Fruit fly (Drosophila melanogaster) whole organism, embryonic: Measurements from ENCODE around the gene Cpr64Ad.

Experiments
- Aef1 ChIP-seq: fragments of 200-800 bp; sonication (Bioruptor generic); IDR thresholded peaks from 3 replicates; pipeline ENCODE4 v1.3.6; 2022; ENCODE audit warnings: missing biosample characterization, missing genetic modification characterization
- BtbVII ChIP-seq: fragments of 200-800 bp; sonication (Bioruptor generic); optimal IDR thresholded peaks from 3 replicates; lab custom pipeline; 2017; ENCODE audit warnings: missing biosample characterization, mild to moderate bottlenecking, missing genetic modification characterization
- CG10543 ChIP-seq: fragments of 200-800 bp; sonication (Bioruptor generic); optimal IDR thresholded peaks from 3 replicates; lab custom pipeline; 2017; ENCODE audit warnings: missing biosample characterization, mild to moderate bottlenecking, missing genetic modification characterization, moderate library complexity
- CG11560 ChIP-seq: fragments of 200-800 bp; sonication (Bioruptor generic); IDR thresholded peaks from 3 replicates; pipeline ENCODE4 v1.3.6; 2022; ENCODE audit warnings: missing biosample characterization, missing genetic modification characterization
- CG11695 ChIP-seq: fragments of 200-800 bp; sonication (Bioruptor generic); IDR thresholded peaks from 3 replicates; pipeline ENCODE4 v1.3.6; 2022; ENCODE audit warnings: missing biosample characterization, missing genetic modification characterization
- CG12155 ChIP-seq: fragments of 200-800 bp; sonication (Bioruptor generic); optimal IDR thresholded peaks from 3 replicates; lab custom pipeline; 2016; ENCODE audit warnings: missing biosample characterization, missing genetic modification characterization
- CG12219 ChIP-seq: fragments of 200-800 bp; sonication (Bioruptor generic); optimal IDR thresholded peaks from 3 replicates; lab custom pipeline; 2018; ENCODE audit warnings: missing biosample characterization, mild to moderate bottlenecking, missing genetic modification characterization
- CG12391 ChIP-seq: fragments of 200-800 bp; sonication (Bioruptor generic); optimal IDR thresholded peaks from 3 replicates; lab custom pipeline; 2018; ENCODE audit warnings: missing biosample characterization, mild to moderate bottlenecking, missing genetic modification characterization, moderate library complexity
- CG13123 ChIP-seq: fragments of 200-800 bp; sonication (Bioruptor generic); optimal IDR thresholded peaks from 2 replicates; lab custom pipeline; 2016; ENCODE audit warnings: missing biosample characterization, missing genetic modification characterization
- CG13287 ChIP-seq: fragments of 200-800 bp; sonication (Bioruptor generic); IDR thresholded peaks from 2 replicates; pipeline ENCODE4 v1.3.6; 2022; ENCODE audit warnings: missing biosample characterization, missing genetic modification characterization; ENCODE audit not compliant: partially characterized antibody
- CG14441 ChIP-seq: fragments of 200-800 bp; sonication (Bioruptor generic); IDR thresholded peaks from 2 replicates; pipeline ENCODE4 v1.3.6; 2022; ENCODE audit warnings: missing biosample characterization, missing genetic modification characterization
- CG1792 ChIP-seq: fragments of 200-800 bp; sonication (Bioruptor generic); optimal IDR thresholded peaks from 2 replicates; lab custom pipeline; 2016; ENCODE audit warnings: missing biosample characterization, missing genetic modification characterization
- CG18476 ChIP-seq: fragments of 200-800 bp; sonication (Bioruptor generic); optimal IDR thresholded peaks from 2 replicates; lab custom pipeline; 2016; ENCODE audit warnings: missing biosample characterization, mild to moderate bottlenecking, missing genetic modification characterization
- CG18619 ChIP-seq: fragments of 200-800 bp; sonication (Bioruptor generic); optimal IDR thresholded peaks from 3 replicates; lab custom pipeline; 2017; ENCODE audit warnings: missing biosample characterization, mild to moderate bottlenecking, missing genetic modification characterization
- CG42726 ChIP-seq: fragments of 200-800 bp; sonication (Bioruptor generic); IDR thresholded peaks from 2 replicates; pipeline ENCODE4 v1.3.6; 2022; ENCODE audit warnings: missing biosample characterization, missing genetic modification characterization; ENCODE audit not compliant: partially characterized antibody
- Drgx ChIP-seq: fragments of 200-800 bp; sonication (Bioruptor generic); IDR thresholded peaks from 2 replicates; pipeline ENCODE4 v1.3.6; 2022; ENCODE audit warnings: missing biosample characterization, missing genetic modification characterization
- E2f1 ChIP-seq: fragments of 200-800 bp; sonication (Bioruptor generic); IDR thresholded peaks from 2 replicates; pipeline ENCODE4 v1.3.6; 2022; ENCODE audit warnings: missing biosample characterization, missing genetic modification characterization
- Ets65A ChIP-seq: fragments of 200-800 bp; sonication (Bioruptor generic); peaks from one replicate; lab custom pipeline; 2016; ENCODE audit warnings: missing biosample characterization, missing genetic modification characterization
- Fer2 ChIP-seq: fragments of 200-800 bp; sonication (Bioruptor generic); optimal IDR thresholded peaks from 2 replicates; lab custom pipeline; 2018; ENCODE audit warnings: missing biosample characterization, mild to moderate bottlenecking, missing genetic modification characterization, moderate library complexity
- Gug ChIP-seq: fragments of 200-800 bp; sonication (Bioruptor generic); IDR thresholded peaks from 4 replicates; pipeline ENCODE4 v1.3.6; 2022; ENCODE audit warnings: missing biosample characterization, missing genetic modification characterization
- HmgD ChIP-seq: fragments of 200-800 bp; sonication (Bioruptor generic); optimal IDR thresholded peaks from 3 replicates; lab custom pipeline; 2016; ENCODE audit warnings: missing biosample characterization, missing genetic modification characterization
- Hr3 ChIP-seq: fragments of 200-800 bp; sonication (Bioruptor generic); optimal IDR thresholded peaks from 3 replicates; lab custom pipeline; 2016; ENCODE audit warnings: missing biosample characterization, missing genetic modification characterization
- MBD-R2 ChIP-seq: fragments of 200-800 bp; sonication (Bioruptor generic); IDR thresholded peaks from 2 replicates; pipeline ENCODE4 v1.3.6; 2022; ENCODE audit warnings: missing biosample characterization, missing genetic modification characterization
- Mad ChIP-seq: fragments of 200-800 bp; sonication (Bioruptor generic); optimal IDR thresholded peaks from 2 replicates; lab custom pipeline; 2016; ENCODE audit warnings: missing biosample characterization, missing genetic modification characterization
- NfI ChIP-seq: fragments of 200-800 bp; sonication (Bioruptor generic); optimal IDR thresholded peaks from 3 replicates; lab custom pipeline; 2018; ENCODE audit warnings: missing biosample characterization, mild to moderate bottlenecking, missing genetic modification characterization, moderate library complexity
- Pdp1 ChIP-seq, 2 experiments: fragments of 200-800 bp; sonication (Bioruptor generic); optimal IDR thresholded peaks; 3 replicates each; lab custom pipeline; 2016; ENCODE audit warnings: missing biosample characterization in 2 of 2, missing genetic modification characterization in 2 of 2, mild to moderate bottlenecking in 1 of 2, moderate library complexity in 1 of 2
- Ptx1 ChIP-seq: fragments of 200-800 bp; sonication (Bioruptor generic); IDR thresholded peaks from 2 replicates; pipeline ENCODE4 v1.3.6; 2022; ENCODE audit warnings: missing biosample characterization, missing genetic modification characterization
- Rfx ChIP-seq: fragments of 200-800 bp; sonication (Bioruptor generic); IDR thresholded peaks from 2 replicates; pipeline ENCODE4 v1.3.6; 2022; ENCODE audit warnings: missing biosample characterization, missing genetic modification characterization
- Spps ChIP-seq: fragments of 200-800 bp; sonication (Bioruptor generic); optimal IDR thresholded peaks from 2 replicates; lab custom pipeline; 2018; ENCODE audit warnings: missing biosample characterization, mild to moderate bottlenecking, missing genetic modification characterization
- ase ChIP-seq: fragments of 200-800 bp; sonication (Bioruptor generic); IDR thresholded peaks from 3 replicates; pipeline ENCODE4 v1.3.6; 2022; ENCODE audit warnings: missing biosample characterization, missing genetic modification characterization
- bab2 ChIP-seq: fragments of 200-800 bp; sonication (Bioruptor generic); optimal IDR thresholded peaks from 2 replicates; lab custom pipeline; 2016; ENCODE audit warnings: missing biosample characterization, missing genetic modification characterization
- bigmax ChIP-seq: fragments of 200-800 bp; sonication (Bioruptor generic); optimal IDR thresholded peaks from 2 replicates; lab custom pipeline; 2018; ENCODE audit warnings: missing biosample characterization, mild to moderate bottlenecking, missing genetic modification characterization
- caup ChIP-seq: fragments of 200-800 bp; sonication (Bioruptor generic); optimal IDR thresholded peaks from 3 replicates; lab custom pipeline; 2017; ENCODE audit warnings: missing biosample characterization, mild to moderate bottlenecking, missing genetic modification characterization, moderate library complexity; ENCODE audit not compliant: severe bottlenecking
- cwo ChIP-seq: fragments of 200-800 bp; sonication (Bioruptor generic); optimal IDR thresholded peaks from 3 replicates; lab custom pipeline; 2017; ENCODE audit warnings: missing biosample characterization, missing genetic modification characterization, mild to moderate bottlenecking, moderate library complexity, missing genetic modification reagents
- dati ChIP-seq: fragments of 200-800 bp; sonication (Bioruptor generic); IDR thresholded peaks from 2 replicates; pipeline ENCODE4 v1.3.6; 2022; ENCODE audit warnings: missing biosample characterization, missing genetic modification characterization
- disco-r ChIP-seq: fragments of 200-800 bp; sonication (Bioruptor generic); optimal IDR thresholded peaks from 2 replicates; lab custom pipeline; 2016; ENCODE audit warnings: missing biosample characterization, missing genetic modification characterization
- emc ChIP-seq: fragments of 200-800 bp; sonication (Bioruptor generic); optimal IDR thresholded peaks from 2 replicates; lab custom pipeline; 2016; ENCODE audit warnings: missing biosample characterization, missing genetic modification characterization
- fd3F ChIP-seq: fragments of 200-800 bp; sonication (Bioruptor generic); optimal IDR thresholded peaks from 2 replicates; lab custom pipeline; 2018; ENCODE audit warnings: missing biosample characterization, mild to moderate bottlenecking, missing genetic modification characterization, moderate library complexity
- inv ChIP-seq: fragments of 200-800 bp; sonication (Bioruptor generic); IDR thresholded peaks from 2 replicates; pipeline ENCODE4 v1.3.6; 2022; ENCODE audit warnings: missing biosample characterization, missing genetic modification characterization; ENCODE audit not compliant: partially characterized antibody
- kay ChIP-seq: fragments of 200-800 bp; sonication (Bioruptor generic); optimal IDR thresholded peaks from 2 replicates; lab custom pipeline; 2016; ENCODE audit warnings: missing biosample characterization, missing genetic modification characterization
- maf-S ChIP-seq: fragments of 200-800 bp; sonication (Bioruptor generic); optimal IDR thresholded peaks from 2 replicates; lab custom pipeline; 2016; ENCODE audit warnings: missing biosample characterization, missing genetic modification characterization
- otp ChIP-seq: fragments of 200-800 bp; sonication (Bioruptor generic); IDR thresholded peaks from 3 replicates; pipeline ENCODE4, ENCODE4 v1.3.6; 2022; ENCODE audit warnings: missing biosample characterization, missing genetic modification characterization
- ranshi ChIP-seq: fragments of 200-800 bp; sonication (Bioruptor generic); IDR thresholded peaks from 2 replicates; pipeline ENCODE4 v1.3.6; 2022; ENCODE audit warnings: missing biosample characterization, missing genetic modification characterization
- run ChIP-seq: fragments of 200-800 bp; sonication (Bioruptor generic); optimal IDR thresholded peaks from 3 replicates; lab custom pipeline; 2018; ENCODE audit warnings: missing biosample characterization, mild to moderate bottlenecking, missing genetic modification characterization
- sim ChIP-seq: fragments of 200-800 bp; sonication (Bioruptor generic); IDR thresholded peaks from 2 replicates; pipeline ENCODE4 v1.3.6; 2022; ENCODE audit warnings: missing biosample characterization, missing genetic modification characterization
- sug ChIP-seq: fragments of 200-800 bp; optimal IDR thresholded peaks from 2 replicates; lab custom pipeline; 2019; ENCODE audit warnings: missing biosample characterization, mild to moderate bottlenecking, missing genetic modification characterization, moderate library complexity
- trh ChIP-seq: fragments of 200-800 bp; sonication (Bioruptor generic); optimal IDR thresholded peaks from 2 replicates; lab custom pipeline; 2016; ENCODE audit warnings: missing biosample characterization, missing genetic modification characterization
- vnd ChIP-seq: fragments of 200-800 bp; sonication (Bioruptor generic); IDR thresholded peaks from 3 replicates; pipeline ENCODE4 v1.3.6; 2022; ENCODE audit warnings: missing biosample characterization, missing genetic modification characterization; ENCODE audit not compliant: partially characterized antibody
- wek ChIP-seq: fragments of 200-800 bp; sonication (Bioruptor generic); optimal IDR thresholded peaks from 3 replicates; lab custom pipeline; 2018; ENCODE audit warnings: missing biosample characterization, mild to moderate bottlenecking, missing genetic modification characterization, moderate library complexity
- zf30C ChIP-seq: fragments of 200-800 bp; sonication (Bioruptor generic); optimal IDR thresholded peaks from 3 replicates; lab custom pipeline; 2018; ENCODE audit warnings: missing biosample characterization, mild to moderate bottlenecking, missing genetic modification characterization

Cpr64Ad gene

DNA sequence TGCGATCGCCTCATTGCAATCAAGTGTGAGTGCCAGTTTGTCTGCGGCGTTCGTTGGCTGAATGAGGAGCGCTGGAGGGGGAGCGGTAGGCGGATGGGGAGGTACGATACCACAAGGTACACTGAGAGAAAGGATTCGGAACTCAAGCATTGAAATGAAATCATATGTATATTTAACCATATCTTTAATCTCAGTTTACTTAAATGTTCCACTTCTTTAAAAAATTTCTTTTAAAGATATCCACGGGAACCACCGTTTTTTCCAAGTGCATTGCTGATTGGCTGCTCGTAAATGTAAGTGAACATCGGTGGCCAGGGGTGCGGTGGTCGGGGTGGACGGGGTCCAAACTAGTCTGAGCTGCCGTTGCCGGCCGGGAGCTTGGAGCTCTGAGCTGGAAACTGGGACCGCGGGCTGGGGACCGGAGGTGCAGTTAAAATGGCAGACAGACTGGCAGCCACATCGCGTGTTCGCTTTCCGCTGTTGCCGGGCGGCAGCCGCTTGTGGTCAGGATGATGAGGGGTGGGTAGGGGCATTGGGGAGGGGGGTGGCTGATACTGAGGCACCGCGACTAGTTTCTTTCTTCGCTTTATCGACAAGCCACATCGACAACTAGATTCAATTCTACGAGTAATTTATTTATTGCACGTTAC lies 13.1 kb downstream of the Cpr64Ad start (continued):
- TF ChIP-seq ranshi (peak; percentile 96), CG1792 (peak; percentile 92), maf-S (GFP tag; lab: Kevin White, UChicago) (peak; percentile 91), Ets65A (GFP tag; lab: Kevin White, UChicago) (peak; percentile 99), vnd (GFP tag; lab: Robert Waterston, UW) (no peak), NfI (peak; percentile 96), CG18476 (peak; percentile 90), inv (GFP tag; lab: Robert Waterston, UW) (no peak), Drgx (GFP tag; lab: Robert Waterston, UW) (peak; percentile 99), bab2 (GFP tag; lab: Kevin White, UChicago) (peak; percentile 94), CG12391 (tag; lab: Kevin White, UChicago) (peak; percentile 98), Aef1 (peak; percentile 95), CG10543 (GFP tag; lab: Kevin White, UChicago) (peak; percentile 94), otp (GFP tag; lab: Robert Waterston, UW) (peak; percentile 99), dati (GFP tag; lab: Robert Waterston, UW) (peak; percentile 92), cwo (peak; percentile 85), HmgD (GFP tag; lab: Kevin White, UChicago) (peak; percentile 77), wek (GFP tag; lab: Kevin White, UChicago) (peak; percentile 88), disco-r (GFP tag; lab: Kevin White, UChicago) (peak; percentile 87), emc (GFP tag; lab: Kevin White, UChicago) (peak; percentile 67), sug (peak; percentile 90), Ptx1 (GFP tag; lab: Robert Waterston, UW) (peak; percentile 98), trh (peak; percentile 89), Gug (peak; percentile 93)

DNA sequence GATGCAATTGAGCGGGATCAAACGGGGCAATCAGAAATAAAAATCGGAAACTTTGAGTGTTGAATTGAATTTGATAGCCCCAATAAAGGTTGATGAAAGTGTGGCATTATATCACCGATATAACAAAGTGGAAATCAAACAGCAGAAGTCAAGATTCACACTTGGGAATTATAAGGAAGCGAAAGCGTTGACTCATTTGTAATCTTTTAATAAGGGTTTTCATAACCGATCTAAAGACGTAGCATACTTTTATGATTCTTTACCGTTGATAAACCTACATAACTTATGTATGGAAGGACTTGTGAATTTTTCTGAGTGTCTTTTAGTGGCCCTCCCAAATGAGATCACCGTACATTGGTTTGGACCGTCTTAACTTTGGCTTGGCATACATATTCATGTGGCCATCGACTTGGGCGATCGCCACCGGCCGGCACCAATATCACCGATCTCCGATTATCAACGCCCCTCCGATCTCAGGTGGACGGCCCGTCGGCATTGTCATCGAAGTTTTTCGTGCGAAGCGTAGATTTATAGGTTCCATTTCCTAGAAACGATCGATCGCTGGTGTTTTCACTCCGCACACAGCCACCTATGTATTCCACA lies 14.3 kb downstream of the Cpr64Ad start:
- TF ChIP-seq caup (GFP tag; lab: Kevin White, UChicago) (no peak), E2f1 (no peak), CG42726 (GFP tag; lab: Robert Waterston, UW) (no peak), CG18619 (no peak), CG13287 (no peak), BtbVII (GFP tag; lab: Kevin White, UChicago) (no peak), Pdp1 (GFP tag; optimal IDR thresholded peaks at IDR 0.05; lab: Kevin White, UChicago) (peak in 1 of 2 experiments; percentile 13), sim (GFP tag; lab: Robert Waterston, UW) (no peak), CG12155 (GFP tag; lab: Kevin White, UChicago) (no peak), NfI (no peak), CG11695 (GFP tag; lab: Robert Waterston, UW) (no peak), CG11560 (no peak), Hr3 (GFP tag; lab: Kevin White, UChicago) (no peak), Spps (no peak), MBD-R2 (no peak), Rfx (GFP tag; lab: Robert Waterston, UW) (no peak), run (tag; lab: Kevin White, UChicago) (no peak), CG13123 (GFP tag; lab: Kevin White, UChicago) (no peak), bigmax (no peak), CG14441 (GFP tag; lab: Robert Waterston, UW) (no peak), zf30C (peak; percentile 24), fd3F (GFP tag; lab: Kevin White, UChicago) (no peak), maf-S (GFP tag; lab: Kevin White, UChicago) (no peak), kay (GFP tag; lab: Kevin White, UChicago) (no peak), ase (GFP tag; lab: Robert Waterston, UW) (no peak), Fer2 (tag; lab: Kevin White, UChicago) (no peak), Mad (no peak), CG18476 (no peak), CG12219 (no peak)
